Fruit fly (Drosophila melanogaster): ENCODE results near the gene Vps16A.
A peak's percentile ranks its signal among the peaks of the same experiment; 100 is the strongest.

The Vps16A gene

DNA sequence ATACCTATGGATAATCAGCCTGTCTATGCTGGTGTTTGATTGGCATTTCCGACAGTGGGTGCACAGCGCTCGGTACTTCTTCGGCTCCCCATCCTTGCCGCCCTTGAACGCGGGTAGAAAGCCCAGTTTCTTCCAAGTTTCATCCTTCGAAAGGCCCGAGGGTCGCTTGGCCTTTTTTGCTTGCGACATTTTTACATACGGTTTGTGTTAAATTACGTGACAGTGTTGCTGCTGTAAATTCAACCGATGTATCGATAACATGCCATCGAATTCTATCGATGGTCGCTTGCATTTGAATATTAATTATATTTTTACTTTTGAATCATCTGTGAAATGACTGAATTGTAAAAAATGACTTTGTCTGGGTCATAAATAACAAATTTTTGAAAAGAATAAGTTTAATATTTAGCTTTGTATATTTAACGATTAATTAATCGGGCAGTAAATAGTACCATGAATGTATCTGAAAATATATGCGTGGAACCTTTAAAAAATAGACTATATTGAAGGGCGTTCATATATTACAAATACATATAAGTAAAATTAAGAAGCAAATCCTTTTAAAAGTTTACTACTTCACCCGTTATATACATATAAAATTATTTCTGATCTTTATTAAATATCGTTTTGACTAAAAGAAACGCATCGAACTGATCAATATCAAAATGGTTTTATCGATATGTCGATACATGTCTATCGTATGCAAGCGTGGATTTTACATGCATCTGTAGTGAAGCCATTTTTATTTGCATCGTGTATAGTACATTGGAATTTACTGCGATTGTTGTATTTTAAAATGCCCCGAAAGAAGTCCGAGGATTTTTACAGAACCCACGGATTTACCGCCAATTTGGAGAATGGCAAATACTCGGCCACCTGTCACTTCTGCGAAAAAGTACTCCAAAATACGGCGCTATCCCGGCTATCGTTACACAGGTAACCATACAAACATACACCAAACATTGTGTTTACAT lies 8.3 kb upstream of the Vps16A start, which contains the start of the genes Ibf2 and Ibf1:
TSS of gene Ibf2 (minus strand) at position 250 of the 974 bp plus-strand sequence.
TSS of gene Ibf1 (plus strand) at position 713 of the 974 bp plus-strand sequence.
- TF ChIP-seq Aef1 (GFP tag; IDR thresholded peaks at IDR 0.05) (no peak), CG6683 (GFP tag; optimal IDR thresholded peaks at IDR 0.05) (no peak), CG8765 (GFP tag; IDR thresholded peaks at IDR 0.05) (no peak), eve (GFP tag; optimal IDR thresholded peaks at IDR 0.05) (no peak), sim (GFP tag; IDR thresholded peaks at IDR 0.05) (no peak), mirr (GFP tag; optimal IDR thresholded peaks at IDR 0.05) (no peak), wek (GFP tag; optimal IDR thresholded peaks at IDR 0.05) (no peak), Vsx1 (GFP tag; optimal IDR thresholded peaks at IDR 0.05) (no peak), Jarid2 (GFP tag; optimal IDR thresholded peaks at IDR 0.05) (no peak), Optix (GFP tag; IDR thresholded peaks at IDR 0.05) (no peak), HmgZ (tag; optimal IDR thresholded peaks at IDR 0.05) (peak; percentile 16), CG11504 (tag; optimal IDR thresholded peaks at IDR 0.05) (no peak), lab (GFP tag; optimal IDR thresholded peaks at IDR 0.05) (no peak), Sox100B (GFP tag; optimal IDR thresholded peaks at IDR 0.05) (no peak), yki (optimal IDR thresholded peaks at IDR 0.05) (no peak), dmrt99B (tag; optimal IDR thresholded peaks at IDR 0.05) (no peak), HHEX (GFP tag; optimal IDR thresholded peaks at IDR 0.05) (no peak), Usf (GFP tag; optimal IDR thresholded peaks at IDR 0.05) (no peak), CG16779 (GFP tag; IDR thresholded peaks at IDR 0.05) (no peak), CG11085 (GFP tag; IDR thresholded peaks at IDR 0.05) (no peak), scrt (GFP tag; optimal IDR thresholded peaks at IDR 0.05) (no peak), CG17829 (tag; optimal IDR thresholded peaks at IDR 0.05) (no peak), CG7745 (tag; optimal IDR thresholded peaks at IDR 0.05) (no peak), CG10209 (GFP tag; optimal IDR thresholded peaks at IDR 0.05) (no peak), zen (tag; optimal IDR thresholded peaks at IDR 0.05) (peak; percentile 35), slou (GFP tag; optimal IDR thresholded peaks at IDR 0.05) (no peak), crp (GFP tag; optimal IDR thresholded peaks at IDR 0.05) (no peak), inv (GFP tag; IDR thresholded peaks at IDR 0.05; ENCODE audit: partially characterized antibody) (peak; percentile 76), disco-r (GFP tag; optimal IDR thresholded peaks at IDR 0.05) (no peak), gfzf (GFP tag; optimal IDR thresholded peaks at IDR 0.05) (no peak), CG13287 (GFP tag; IDR thresholded peaks at IDR 0.05; ENCODE audit: partially characterized antibody) (peak; percentile 77), tin (GFP tag; optimal IDR thresholded peaks at IDR 0.05) (no peak), Atf-2 (GFP tag; optimal IDR thresholded peaks at IDR 0.05) (no peak), CG17802 (tag; optimal IDR thresholded peaks at IDR 0.05) (no peak), bsh (GFP tag; optimal IDR thresholded peaks at IDR 0.05) (no peak), kah (GFP tag; optimal IDR thresholded peaks at IDR 0.05) (no peak), klu (GFP tag; IDR thresholded peaks at IDR 0.05) (no peak), CG30020 (tag; optimal IDR thresholded peaks at IDR 0.05) (peak; percentile 14), ems (GFP tag; optimal IDR thresholded peaks at IDR 0.05) (no peak), Lim3 (GFP tag; IDR thresholded peaks at IDR 0.05) (no peak), Dip3 (GFP tag; optimal IDR thresholded peaks at IDR 0.05) (no peak), CG17328 (GFP tag; IDR thresholded peaks at IDR 0.05) (no peak), fd96Cb (tag; optimal IDR thresholded peaks at IDR 0.05) (no peak), CG7556 (GFP tag; optimal IDR thresholded peaks at IDR 0.05) (no peak), Myb (GFP tag; optimal IDR thresholded peaks at IDR 0.05) (peak; percentile 21), dati (GFP tag; IDR thresholded peaks at IDR 0.05) (no peak), CG4617 (GFP tag; optimal IDR thresholded peaks at IDR 0.05; ENCODE audit: borderline replicate concordance) (peak; percentile 9), trem (tag; optimal IDR thresholded peaks at IDR 0.05) (peak; percentile 23)
